Worm (Caenorhabditis elegans) whole organism, mixed stage, embryonic: ENCODE results near the gene clec-234.

Experiments
- bed-3 ChIP-seq: fragments of 200-800 bp; sonication (Bioruptor generic); optimal IDR thresholded peaks from 3 replicates; lab custom pipeline; 2018; ENCODE audit warnings: mild to moderate bottlenecking, missing genetic modification characterization, moderate library complexity, missing compliant biosample characterization
- elt-1 ChIP-seq: sonication (generic microtip); optimal IDR thresholded peaks from 2 replicates; lab custom pipeline; 2017; ENCODE audit warnings: missing genetic modification characterization, mild to moderate bottlenecking, missing compliant biosample characterization, antibody characterized with exemption, moderate library complexity, borderline replicate concordance; ENCODE audit not compliant: insufficient read depth
- elt-3 ChIP-seq: fragments of 150-350 bp; optimal IDR thresholded peaks from 2 replicates; lab custom pipeline; 2014; ENCODE audit warnings: missing biosample characterization, missing genetic modification characterization
- nhr-12 ChIP-seq: fragments of 150-350 bp; optimal IDR thresholded peaks from 2 replicates; lab custom pipeline; 2014; ENCODE audit warnings: missing biosample characterization, missing genetic modification characterization
- snpc-4 ChIP-seq: fragments of 150-350 bp; optimal IDR thresholded peaks from 2 replicates; lab custom pipeline; 2014; ENCODE audit warnings: missing biosample characterization, missing genetic modification characterization
- sptf-1 ChIP-seq: sonication (generic microtip); optimal IDR thresholded peaks from 2 replicates; lab custom pipeline; 2017; ENCODE audit warnings: mild to moderate bottlenecking, missing genetic modification characterization, moderate library complexity, missing compliant biosample characterization
- unc-120 ChIP-seq: sonication (generic microtip); optimal IDR thresholded peaks from 2 replicates; lab custom pipeline; 2017; ENCODE audit warnings: missing genetic modification characterization, missing compliant biosample characterization; ENCODE audit not compliant: poor library complexity, severe bottlenecking
- unc-39 ChIP-seq: fragments of 150-350 bp; optimal IDR thresholded peaks from 2 replicates; lab custom pipeline; 2014; ENCODE audit warnings: missing biosample characterization, missing genetic modification characterization
- unc-62 ChIP-seq: fragments of 150-350 bp; optimal IDR thresholded peaks from 2 replicates; lab custom pipeline; 2014; ENCODE audit warnings: missing biosample characterization, missing genetic modification reagents, missing genetic modification characterization
- ztf-11 ChIP-seq: fragments of 150-350 bp; optimal IDR thresholded peaks from 2 replicates; lab custom pipeline; 2014; ENCODE audit warnings: missing biosample characterization, missing genetic modification characterization

- TF ChIP-seq unc-120 = no peak
- TF ChIP-seq sptf-1 (tag; lab: Kevin White, UChicago) = no peak
- TF ChIP-seq nhr-12 (tag; lab: Kevin White, UChicago) = no peak
- TF ChIP-seq ztf-11 = no peak
- no peak for TF ChIP-seq bed-3 (GFP tag; lab: Kevin White, UChicago)
- no peak for TF ChIP-seq elt-1 (tag; lab: Kevin White, UChicago)
- TF ChIP-seq elt-3 (tag; lab: Kevin White, UChicago) = no peak
- TF ChIP-seq unc-62 (GFP tag; lab: Kevin White, UChicago) = no peak
- no peak for TF ChIP-seq snpc-4 (tag; lab: Kevin White, UChicago)
- no peak for TF ChIP-seq unc-39 (tag; lab: Kevin White, UChicago)
Observed at ce11 chrV:16433471-16433870, at the start of gene clec-234.
